Fruit fly (Drosophila melanogaster): Measurements from ENCODE around the gene CG34002.

DNA sequence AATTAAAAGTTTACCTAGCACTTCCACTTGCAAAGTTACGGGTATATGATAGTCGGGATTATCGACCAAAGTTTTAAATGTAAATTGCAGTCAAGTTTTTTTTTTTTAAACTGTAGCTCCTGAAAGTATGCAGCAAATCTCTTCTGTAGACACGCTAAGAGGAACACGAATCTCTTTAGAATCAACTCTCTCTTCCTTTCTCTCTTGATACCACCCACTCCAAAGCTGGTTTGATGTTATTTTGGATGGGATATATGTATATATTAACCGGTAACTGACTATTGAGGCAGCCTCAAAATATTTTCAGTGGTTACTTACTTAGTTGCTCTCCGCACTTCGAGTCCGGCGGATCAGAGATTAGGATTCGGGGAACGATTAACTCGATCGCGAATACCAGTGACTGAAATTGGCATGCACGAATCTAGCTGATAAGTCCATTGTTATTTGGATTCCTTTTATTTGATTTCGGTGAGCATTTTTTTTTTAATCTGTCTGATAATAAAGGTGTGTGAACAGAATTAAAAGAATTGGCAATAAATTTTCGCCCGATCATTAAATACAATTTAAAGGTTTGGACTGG, 20.6 kb downstream of the CG34002 start, which contains the start of gene CG7408:
- TF ChIP-seq h (GFP tag; optimal IDR thresholded peaks at IDR 0.05), result peak; percentile 49
- peak; percentile 79 for TF ChIP-seq fru (GFP tag; optimal IDR thresholded peaks at IDR 0.05)
- TF ChIP-seq Hnf4 (GFP tag; optimal IDR thresholded peaks at IDR 0.05), result peak; percentile 28
- no peak for TF ChIP-seq psq (GFP tag; optimal IDR thresholded peaks at IDR 0.05)
- TF ChIP-seq Dif (GFP tag; optimal IDR thresholded peaks at IDR 0.05; ENCODE audit: partially characterized antibody), result peak; percentile 37
- TF ChIP-seq br (GFP tag; optimal IDR thresholded peaks at IDR 0.05), result peak; percentile 24

Data from whole organism, wandering third instar larva.